Worm (Caenorhabditis elegans) whole organism, dauer: ENCODE data around the gene ZK507.1.

Source experiments
- unc-62 ChIP-seq: sonication (generic microtip); optimal IDR thresholded peaks from 2 replicates; lab custom pipeline; 2017; ENCODE audit warnings: missing biosample characterization, missing genetic modification reagents, missing genetic modification characterization

The ZK507.1 gene

ce11 chrIII:9109172-9109571 is 8.1 kb upstream of the ZK507.1 start, which contains the start of gene cya-1:
Gene cya-1 (minus strand): TSS chrIII:9109272.
- TF ChIP-seq unc-62 (GFP tag; lab: Kevin White, UChicago), result no peak

DNA sequence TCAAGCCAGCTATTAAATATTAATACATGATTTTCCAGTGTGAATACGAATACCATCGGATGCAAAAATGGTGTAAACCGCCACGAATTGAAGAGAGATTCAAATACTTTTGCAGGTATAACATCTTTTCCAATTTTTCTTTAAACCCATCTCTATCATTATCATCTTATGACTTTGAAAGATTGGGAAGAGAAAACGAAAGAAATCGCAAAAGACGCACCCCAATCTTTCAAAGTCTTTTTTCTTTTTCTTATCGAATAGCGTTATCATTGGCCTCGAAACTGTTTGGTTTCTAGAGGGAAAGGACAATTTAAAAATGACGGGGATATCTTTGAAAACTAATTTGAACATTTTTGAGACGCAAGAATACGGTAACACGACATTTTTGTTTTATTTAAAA is 4.5 kb upstream of the ZK507.1 start:
- TF ChIP-seq unc-62 (GFP tag; lab: Kevin White, UChicago), result no peak

ce11 chrIII:9104060-9104459 is 2.9 kb upstream of the ZK507.1 start:
- no peak for TF ChIP-seq unc-62 (GFP tag; lab: Kevin White, UChicago)

DNA sequence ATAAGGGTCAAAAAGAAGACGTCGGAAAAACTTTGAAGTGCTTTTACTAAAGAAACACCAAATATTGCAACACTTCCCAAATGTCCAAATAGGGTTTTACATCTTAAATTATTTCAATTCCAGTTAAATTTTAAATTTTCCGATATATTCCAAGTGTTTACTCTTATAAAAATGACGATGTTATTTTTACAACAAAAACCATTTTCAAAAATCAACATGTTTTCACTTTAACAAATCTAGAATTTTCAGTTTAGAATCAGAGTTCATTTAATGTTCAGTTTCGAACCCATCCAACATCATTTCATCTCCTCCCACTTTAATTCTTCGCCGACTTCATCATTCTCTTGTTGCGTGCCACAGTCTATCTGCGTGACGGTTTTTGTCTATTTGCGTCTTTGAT is 2.5 kb upstream of the ZK507.1 start, which contains the start of gene dos-1:
Gene dos-1 (plus strand): TSS at position 301 of the 400 bp plus-strand sequence.
- no peak for TF ChIP-seq unc-62 (GFP tag; lab: Kevin White, UChicago)

ce11 chrIII:9091392-9092291 is 9.5 kb downstream of the ZK507.1 start, which contains the start of gene glp-1:
Gene glp-1 (plus strand): TSS chrIII:9092241.
- no peak for TF ChIP-seq unc-62 (GFP tag; lab: Kevin White, UChicago)

ce11 chrIII:9089325-9089823 is 11.7 kb downstream of the ZK507.1 start, which contains the start of the genes mccc-2 and mrpl-44:
Gene mccc-2 (minus strand): TSS chrIII:9089375.
Gene mrpl-44 (minus strand): TSS chrIII:9089375.
- TF ChIP-seq unc-62 (GFP tag; lab: Kevin White, UChicago), result no peak

ce11 chrIII:9084329-9084728 is 16.8 kb downstream of the ZK507.1 start:
- no peak for TF ChIP-seq unc-62 (GFP tag; lab: Kevin White, UChicago)

ce11 chrIII:9083118-9083517 is 18.0 kb downstream of the ZK507.1 start:
- TF ChIP-seq unc-62 (GFP tag; lab: Kevin White, UChicago), result no peak

ce11 chrIII:9081763-9082162 is 19.3 kb downstream of the ZK507.1 start, which contains the start of gene far-2:
Gene far-2 (plus strand): TSS chrIII:9081828.
- no peak for TF ChIP-seq unc-62 (GFP tag; lab: Kevin White, UChicago)

DNA sequence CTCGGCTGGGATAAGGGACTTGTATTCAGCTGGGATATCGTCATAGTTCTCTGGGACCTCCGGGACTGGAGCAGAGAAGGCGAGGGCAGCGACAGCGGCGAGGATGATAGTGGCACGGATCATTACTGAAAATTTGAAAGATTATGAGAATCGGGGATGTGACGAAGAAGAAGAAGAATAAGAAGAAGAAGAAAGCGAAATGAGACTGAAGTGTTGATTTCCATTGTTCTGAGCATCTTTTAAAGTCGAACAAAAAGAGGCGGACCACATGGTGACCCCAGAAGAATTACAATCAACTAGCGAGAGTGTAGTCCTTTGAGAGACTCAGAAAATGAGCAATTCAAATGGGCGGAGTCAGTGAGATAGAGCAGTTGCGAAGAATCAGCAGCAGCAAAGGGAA is 20.1 kb downstream of the ZK507.1 start, which contains the start of gene far-1:
Gene far-1 (minus strand): TSS at position 125 of the 400 bp plus-strand sequence.
- TF ChIP-seq unc-62 (GFP tag; lab: Kevin White, UChicago), result no peak

DNA sequence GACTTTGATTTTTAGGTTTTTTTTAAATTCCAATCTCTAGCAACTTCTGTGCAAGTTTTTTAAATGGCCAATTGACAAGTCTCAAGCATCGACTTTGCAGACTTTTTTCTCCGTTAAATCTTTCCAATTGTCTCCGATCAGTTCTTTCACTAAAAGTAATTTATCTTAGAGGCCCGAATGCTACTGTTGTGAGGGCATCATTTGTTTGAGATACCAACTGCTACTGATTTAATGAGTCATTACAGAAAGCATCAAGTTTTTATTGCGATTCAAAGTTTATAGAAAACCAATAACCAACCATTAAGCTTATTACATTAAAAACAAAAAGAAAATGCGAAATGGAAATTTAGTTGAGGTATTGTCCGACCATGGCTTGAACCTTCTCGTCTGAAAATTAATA is 21.0 kb downstream of the ZK507.1 start:
- TF ChIP-seq unc-62 (GFP tag; lab: Kevin White, UChicago), result no peak

DNA sequence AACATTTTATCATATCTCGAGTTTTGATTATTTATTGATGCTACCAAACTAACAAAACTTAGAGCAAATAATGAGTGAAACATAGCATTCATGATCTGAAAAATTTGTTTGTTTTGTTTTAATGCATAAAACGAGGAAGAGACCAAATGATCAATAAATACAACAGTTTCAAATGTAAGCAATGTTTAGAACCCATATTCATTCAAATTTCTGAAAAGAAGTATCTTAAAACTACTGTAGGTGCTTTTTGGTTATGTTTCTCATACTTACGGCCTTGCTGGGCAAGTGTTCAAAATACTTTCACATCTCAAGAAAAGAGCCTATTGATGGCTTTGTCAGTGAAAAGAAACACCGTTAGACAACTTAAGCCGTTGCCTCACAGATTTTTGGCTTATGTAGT is 23.4 kb downstream of the ZK507.1 start, which contains the start of gene F02A9.1:
Gene F02A9.1 (minus strand): TSS at position 101 of the 400 bp plus-strand sequence.
- no peak for TF ChIP-seq unc-62 (GFP tag; lab: Kevin White, UChicago)

- no peak for TF ChIP-seq unc-62 (GFP tag; lab: Kevin White, UChicago)
Measured at ce11 chrIII:9075539-9075938, 25.6 kb downstream of the ZK507.1 start, which contains the start of gene F02A9.7. Gene F02A9.7 (minus strand): TSS chrIII:9075639.

DNA sequence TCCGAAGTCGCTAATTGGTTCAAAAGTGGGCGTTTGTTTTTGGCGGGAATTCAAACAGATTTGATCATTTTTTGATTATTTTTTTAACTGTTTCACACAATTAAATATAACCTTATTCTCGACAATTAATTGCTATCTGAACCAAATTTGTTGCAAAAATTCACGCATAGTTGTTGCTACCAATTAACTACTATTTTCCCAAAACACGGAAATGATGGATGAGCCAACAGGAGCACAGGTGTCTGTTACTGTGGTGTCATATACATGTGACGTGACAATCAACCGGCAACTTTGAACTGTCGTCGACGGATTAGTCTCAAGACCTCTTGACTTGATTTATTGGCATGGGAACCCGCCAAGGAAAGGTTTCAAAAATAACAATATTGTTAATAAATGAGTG is 28.4 kb downstream of the ZK507.1 start:
- no peak for TF ChIP-seq unc-62 (GFP tag; lab: Kevin White, UChicago)

DNA sequence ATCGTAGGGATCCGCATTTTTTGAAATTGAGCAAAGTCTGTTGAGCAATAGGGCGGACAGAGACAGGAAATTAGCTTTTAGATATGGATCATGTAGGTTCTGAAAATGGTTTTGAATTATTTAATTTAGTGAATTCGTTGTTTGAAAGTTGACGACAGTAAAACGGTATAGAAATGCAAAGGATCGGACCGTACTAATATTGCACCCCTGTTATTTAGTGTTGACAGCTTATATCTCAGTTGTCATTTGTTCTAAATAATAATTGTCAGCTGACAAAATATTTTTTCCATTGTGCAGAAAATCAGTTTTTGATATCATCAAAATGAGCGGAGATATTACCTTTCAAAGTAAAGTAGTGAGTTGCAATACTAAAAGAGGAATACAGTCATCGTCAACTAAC is 29.7 kb downstream of the ZK507.1 start, which contains the start of gene lin-12:
Gene lin-12 (minus strand): TSS at position 101 of the 400 bp plus-strand sequence.
- TF ChIP-seq unc-62 (GFP tag; lab: Kevin White, UChicago), result no peak

DNA sequence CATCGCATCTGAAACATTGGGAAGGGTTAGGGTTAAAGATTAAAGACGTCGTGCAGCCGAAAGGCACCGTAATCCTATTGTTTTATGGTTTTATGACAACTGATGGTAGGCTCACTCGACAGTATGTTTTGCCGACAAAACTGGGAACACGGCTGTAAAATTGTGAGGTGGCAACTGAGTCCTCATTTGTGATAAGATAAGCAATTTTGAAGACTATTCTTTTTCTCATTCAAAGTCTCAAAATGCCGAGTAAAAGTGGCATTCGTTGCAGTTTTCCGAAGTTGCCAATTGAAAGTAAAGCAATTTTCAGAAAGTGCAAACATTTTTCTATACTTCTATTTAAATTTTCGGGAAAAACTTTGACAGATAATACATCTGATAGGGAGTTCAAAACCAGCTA is 31.4 kb downstream of the ZK507.1 start:
- no peak for TF ChIP-seq unc-62 (GFP tag; lab: Kevin White, UChicago)
